Fruit fly (Drosophila melanogaster): ENCODE results near the gene fuss.

The fuss gene

DNA sequence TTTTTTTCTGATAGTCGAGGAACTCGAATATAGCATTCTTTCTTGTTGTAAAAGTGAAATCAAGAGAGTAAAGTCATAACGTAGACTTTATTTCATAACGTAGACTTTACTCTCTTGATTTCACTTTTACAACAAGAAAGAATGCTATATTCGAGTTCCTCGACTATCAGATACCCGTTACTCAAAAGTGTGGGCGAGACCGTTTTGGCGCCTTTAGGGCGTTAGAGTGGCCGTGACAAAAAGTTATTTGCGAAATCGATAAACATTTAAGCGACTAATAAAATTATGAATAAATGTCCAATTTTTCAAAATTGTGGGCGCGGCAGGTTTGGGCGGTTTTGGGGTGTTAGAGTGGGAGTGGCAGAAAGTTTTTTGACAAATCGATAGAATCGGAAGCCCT lies 7.2 kb downstream of the fuss start (continued):
- TF ChIP-seq Meics (GFP tag; optimal IDR thresholded peaks at IDR 0.05) (no peak), CG33213 (GFP tag; optimal IDR thresholded peaks at IDR 0.05) (no peak), CG18262 (tag; optimal IDR thresholded peaks at IDR 0.05) (no peak), CG7928 (GFP tag; optimal IDR thresholded peaks at IDR 0.05) (no peak), CG16863 (GFP tag; optimal IDR thresholded peaks at IDR 0.05) (no peak), D (optimal IDR thresholded peaks at IDR 0.05) (no peak), D (GFP tag; optimal IDR thresholded peaks at IDR 0.05) (no peak), MESR4 (GFP tag; optimal IDR thresholded peaks at IDR 0.05) (no peak), CG11247 (GFP tag; IDR thresholded peaks at IDR 0.05) (no peak), gce (GFP tag; IDR thresholded peaks at IDR 0.05) (no peak), CG14860 (GFP tag; IDR thresholded peaks at IDR 0.05; ENCODE audit: partially characterized antibody) (peak; percentile 54; the same call in 1 of the 3 replicates), slbo (GFP tag; IDR thresholded peaks at IDR 0.05) (no peak)

DNA sequence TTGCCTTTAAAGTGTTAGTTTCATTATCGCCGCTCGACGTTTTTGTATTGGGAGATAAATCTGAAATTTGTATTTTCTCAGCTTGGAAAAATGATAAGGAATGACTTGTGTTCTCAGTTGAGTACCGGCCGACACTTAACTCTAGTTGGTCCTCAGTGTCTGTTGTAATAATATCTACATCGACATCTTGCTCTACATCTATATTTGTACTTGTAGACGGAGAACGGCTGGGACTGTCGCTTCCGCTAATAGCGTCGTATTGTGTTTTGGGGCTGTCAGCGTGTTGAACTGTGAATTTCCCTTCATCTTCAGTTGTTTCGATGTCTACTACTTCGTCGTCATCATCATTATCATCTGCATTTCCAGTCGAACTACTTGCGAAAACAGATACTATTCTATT lies 14.6 kb downstream of the fuss start:
- TF ChIP-seq CG2199 (GFP tag; IDR thresholded peaks at IDR 0.05) (peak; percentile 61; the same call in 1 of the 3 replicates), Med (GFP tag) (peak; percentile 71), ERR (GFP tag; optimal IDR thresholded peaks at IDR 0.05) (no peak), sug (tag; optimal IDR thresholded peaks at IDR 0.05) (peak; percentile 23), Ets65A (GFP tag) (peak; percentile 41), CG11456 (GFP tag; IDR thresholded peaks at IDR 0.05) (no peak), CG34376 (GFP tag; optimal IDR thresholded peaks at IDR 0.05) (peak; percentile 34)

DNA sequence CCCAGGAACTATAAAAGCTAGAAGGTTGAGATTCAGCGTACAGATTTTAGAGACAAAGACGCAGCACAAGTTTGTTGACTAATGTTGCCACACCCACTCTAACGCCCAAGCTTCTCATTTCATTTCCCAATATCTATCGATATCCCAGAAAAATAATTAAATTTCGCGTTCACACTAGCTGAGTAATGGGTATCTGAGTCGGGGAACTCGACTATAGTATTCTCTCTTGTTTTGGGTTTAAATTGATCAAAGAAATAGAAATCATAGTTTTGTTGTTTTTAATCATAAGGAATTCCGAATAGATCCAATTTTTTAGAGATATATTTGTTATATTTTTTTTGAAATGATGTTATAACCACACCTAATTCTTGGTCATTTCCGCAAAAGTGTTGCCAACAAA lies 15.1 kb downstream of the fuss start:
- no peak for TF ChIP-seq Bgb (GFP tag; IDR thresholded peaks at IDR 0.05; ENCODE audit: partially characterized antibody)
- TF ChIP-seq B-H1 (GFP tag; IDR thresholded peaks at IDR 0.05) = no peak
- TF ChIP-seq tx (GFP tag; optimal IDR thresholded peaks at IDR 0.05) = no peak
- peak; percentile 53 for TF ChIP-seq D19B (GFP tag; optimal IDR thresholded peaks at IDR 0.05)
- TF ChIP-seq sens (GFP tag) = peak; percentile 16
- TF ChIP-seq CG30020 (tag; optimal IDR thresholded peaks at IDR 0.05) = peak; percentile 37
- no peak for TF ChIP-seq Sry-β (GFP tag; optimal IDR thresholded peaks at IDR 0.05)
- TF ChIP-seq CG17802 (tag; optimal IDR thresholded peaks at IDR 0.05) = peak; percentile 60
- TF ChIP-seq Xbp1 (GFP tag; optimal IDR thresholded peaks at IDR 0.05) = no peak

DNA sequence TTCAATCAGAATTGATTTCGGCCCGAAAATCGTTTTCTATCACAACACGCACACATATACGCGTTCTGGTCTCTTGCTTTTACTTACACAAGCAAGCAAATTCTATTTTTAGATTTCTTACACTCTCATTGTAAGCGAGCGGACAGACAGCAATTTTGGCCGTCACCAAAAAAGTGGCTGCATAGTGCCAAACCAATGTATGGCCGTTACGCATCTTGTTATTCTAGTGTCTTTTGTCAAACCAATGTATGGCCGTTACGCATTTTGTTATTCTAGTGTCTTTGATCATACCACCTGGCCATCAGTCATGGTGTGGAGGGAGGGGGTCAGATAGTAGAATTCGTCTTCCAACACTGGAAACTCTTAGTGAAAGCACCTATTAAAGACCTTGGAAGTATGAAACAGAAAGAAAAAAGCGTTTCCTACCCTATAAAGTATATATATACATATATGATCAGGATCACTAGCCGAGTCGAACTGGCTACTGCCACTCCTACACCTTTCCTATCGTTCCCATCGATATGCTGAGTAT lies 17.2 kb downstream of the fuss start:
- peak; percentile 49; the same call in 1 of the 3 replicates for TF ChIP-seq CG7963 (GFP tag; IDR thresholded peaks at IDR 0.05; ENCODE audit: partially characterized antibody)
- 0 out of 2 replicates have a peak, but pooled peaks have one; percentile 16 for TF ChIP-seq Scr (GFP tag; IDR thresholded peaks at IDR 0.05; ENCODE audit: partially characterized antibody)
- TF ChIP-seq CG1603 (tag; optimal IDR thresholded peaks at IDR 0.05) = peak; percentile 4
- peak; percentile 39 for TF ChIP-seq CG11723 (GFP tag; optimal IDR thresholded peaks at IDR 0.05)
- no peak for TF ChIP-seq Adf1 (GFP tag; IDR thresholded peaks at IDR 0.05)
- peak; percentile 67 for TF ChIP-seq Med (GFP tag)
- TF ChIP-seq CG8290 (GFP tag; optimal IDR thresholded peaks at IDR 0.05) = peak; percentile 85
- peak in 1 of 2 experiments; percentile 36 for TF ChIP-seq CG8290 (tag; optimal IDR thresholded peaks at IDR 0.05)
- TF ChIP-seq CG2199 (GFP tag; IDR thresholded peaks at IDR 0.05) = peak; percentile 91
- no peak for TF ChIP-seq CG12104 (GFP tag; optimal IDR thresholded peaks at IDR 0.05)
- TF ChIP-seq CG14050 (GFP tag; IDR thresholded peaks at IDR 0.05) = no peak
- TF ChIP-seq Chrac-16 (GFP tag; optimal IDR thresholded peaks at IDR 0.05) = no peak
- TF ChIP-seq CG10654 (GFP tag; optimal IDR thresholded peaks at IDR 0.05) = no peak
- peak; percentile 14 for TF ChIP-seq nau (GFP tag; optimal IDR thresholded peaks at IDR 0.05)
- peak; percentile 53 for TF ChIP-seq cg (GFP tag; optimal IDR thresholded peaks at IDR 0.05)
- no peak for TF ChIP-seq cato (GFP tag; optimal IDR thresholded peaks at IDR 0.05; ENCODE audit: borderline replicate concordance)
- TF ChIP-seq MESR4 (GFP tag; optimal IDR thresholded peaks at IDR 0.05) = peak; percentile 20
- no peak for TF ChIP-seq CG14667 (GFP tag; IDR thresholded peaks at IDR 0.05)
- TF ChIP-seq CG13123 (GFP tag; optimal IDR thresholded peaks at IDR 0.05) = no peak
- peak; percentile 63 for TF ChIP-seq CG10267 (tag; optimal IDR thresholded peaks at IDR 0.05)
- no peak for TF ChIP-seq CG13296 (GFP tag; optimal IDR thresholded peaks at IDR 0.05)
- TF ChIP-seq CG3281 (GFP tag; optimal IDR thresholded peaks at IDR 0.05) = no peak
- peak; percentile 83 for TF ChIP-seq CG30020 (tag; optimal IDR thresholded peaks at IDR 0.05)
